Fruit fly (Drosophila melanogaster) Kc167 (cell line): Measurements from ENCODE around the gene CG12105.

Experiments used
- h ChIP-seq: fragments of >200 bp; optimal IDR thresholded peaks from 3 replicates; lab custom pipeline; 2018; ENCODE audit warnings: missing external identifiers
- psq ChIP-seq: fragments of >200 bp; optimal IDR thresholded peaks from 2 replicates; lab custom pipeline; 2017; ENCODE audit warnings: missing external identifiers

dm6 chr3L:1664876-1665275 is 49.3 kb upstream of the CG12105 start, which contains the start of the genes Srrm234 and CG7974:
- TF ChIP-seq psq (lab: Kevin White, UChicago) (no peak), h (lab: Kevin White, UChicago) (no peak)
